Fruit fly (Drosophila melanogaster): ENCODE measurements around the gene aus.

DNA sequence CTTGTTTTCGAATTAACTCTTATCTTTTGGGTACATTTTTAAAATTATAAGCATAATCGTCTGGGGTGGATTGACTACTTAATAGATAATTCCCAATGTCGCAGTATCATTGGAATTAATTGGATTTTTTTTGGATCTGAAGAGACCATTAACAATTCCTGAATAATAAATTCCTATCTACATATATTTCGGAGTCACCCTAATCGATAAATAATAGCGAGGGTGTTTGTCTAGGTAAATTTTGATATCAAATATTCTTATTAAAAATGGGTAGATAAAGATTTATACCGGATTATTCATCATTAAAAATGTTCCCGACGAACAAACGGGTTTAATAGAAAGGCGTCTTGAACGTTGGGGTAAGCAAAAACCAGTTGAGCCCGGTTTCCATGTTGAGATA is 74.5 kb downstream of the aus start:
- TF ChIP-seq insv (optimal IDR thresholded peaks at IDR 0.05) (no peak), h (optimal IDR thresholded peaks at IDR 0.05) (no peak), psq (optimal IDR thresholded peaks at IDR 0.05) (no peak), Sin3A (optimal IDR thresholded peaks at IDR 0.05) (no peak), ttk (optimal IDR thresholded peaks at IDR 0.05) (no peak), Myc (optimal IDR thresholded peaks at IDR 0.05) (no peak)
